Fruit fly (Drosophila melanogaster): ENCODE measurements around the gene Mondo.
A peak's percentile ranks its signal among the peaks of the same experiment; 100 is the strongest.

Gene Mondo

dm6 chr2L:21309754-21310426, at the start of gene Mondo:
Mondo (minus strand) TSS chr2L:21310050.
- no peak for TF ChIP-seq noc (tag; optimal IDR thresholded peaks at IDR 0.05)

DNA sequence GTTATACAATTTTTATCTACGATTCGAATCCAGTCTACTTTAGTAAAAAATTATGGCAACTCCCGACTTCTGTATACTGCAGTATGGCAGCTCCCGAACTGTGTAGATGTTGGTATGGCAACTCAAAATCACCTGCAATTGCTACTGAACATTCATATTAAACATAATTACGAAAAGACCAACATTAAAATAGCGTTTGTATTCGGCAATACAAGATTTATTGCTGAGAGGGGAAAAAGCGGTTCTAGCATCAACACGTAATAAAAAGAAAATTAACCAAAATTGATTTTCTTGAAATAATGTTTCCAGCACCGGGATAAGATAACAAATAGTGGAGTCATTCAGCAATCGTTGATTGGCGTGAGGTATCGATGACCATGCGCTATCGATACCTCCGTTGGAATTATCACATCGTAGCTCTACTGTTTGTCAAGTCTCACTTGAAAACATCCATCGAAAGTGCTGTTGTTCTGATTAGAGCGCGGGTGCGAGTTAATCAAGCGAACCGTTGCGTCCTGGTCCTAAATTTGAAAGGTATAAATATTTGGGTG, 34.4 kb upstream of the Mondo start, which contains the start of gene Tsp39D:
TSS of gene Tsp39D (plus strand) at position 405 of the 551 bp plus-strand sequence.
- TF ChIP-seq noc (tag; optimal IDR thresholded peaks at IDR 0.05) = no peak

dm6 chr2L:21341706-21342105, 31.9 kb upstream of the Mondo start:
- no peak for TF ChIP-seq noc (tag; optimal IDR thresholded peaks at IDR 0.05)

- TF ChIP-seq noc (tag; optimal IDR thresholded peaks at IDR 0.05) = no peak
These were observed 21.7 kb upstream of the Mondo start, which contains the start of gene dimm for dm6 chr2L:21331502-21331901. dimm (plus strand) TSS chr2L:21331756.

dm6 chr2L:21330823-21331222, 21.0 kb upstream of the Mondo start:
- no peak for TF ChIP-seq noc (tag; optimal IDR thresholded peaks at IDR 0.05)

- no peak for TF ChIP-seq noc (tag; optimal IDR thresholded peaks at IDR 0.05)
These were observed 19.5 kb upstream of the Mondo start for dm6 chr2L:21329353-21329752.

DNA sequence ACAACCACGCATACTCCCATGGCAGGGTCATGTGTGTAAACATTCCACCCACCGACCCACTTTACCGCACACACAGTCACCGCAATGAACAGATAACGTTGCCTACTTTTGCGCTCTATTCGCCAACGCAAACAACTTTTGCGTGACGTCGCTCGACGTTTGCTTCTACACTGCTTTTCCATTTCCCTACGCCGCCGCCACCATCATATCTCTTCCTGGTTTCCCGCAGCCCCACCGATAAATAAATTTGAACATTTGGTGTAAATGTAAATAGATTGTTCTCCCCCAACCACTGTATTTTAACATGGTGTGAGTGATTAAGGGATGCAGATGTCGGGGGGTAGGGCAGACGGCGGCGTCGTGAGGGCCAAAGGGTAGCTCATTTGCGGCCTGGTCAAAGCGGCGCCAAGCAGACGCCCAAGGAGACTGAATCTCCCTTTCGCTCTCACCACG, 14.6 kb upstream of the Mondo start:
- TF ChIP-seq noc (tag; optimal IDR thresholded peaks at IDR 0.05) = no peak

- no peak for TF ChIP-seq noc (tag; optimal IDR thresholded peaks at IDR 0.05)
These were observed 12.3 kb upstream of the Mondo start for dm6 chr2L:21322161-21322560.

dm6 chr2L:21316716-21317115, 6.9 kb upstream of the Mondo start:
- no peak for TF ChIP-seq noc (tag; optimal IDR thresholded peaks at IDR 0.05)

DNA sequence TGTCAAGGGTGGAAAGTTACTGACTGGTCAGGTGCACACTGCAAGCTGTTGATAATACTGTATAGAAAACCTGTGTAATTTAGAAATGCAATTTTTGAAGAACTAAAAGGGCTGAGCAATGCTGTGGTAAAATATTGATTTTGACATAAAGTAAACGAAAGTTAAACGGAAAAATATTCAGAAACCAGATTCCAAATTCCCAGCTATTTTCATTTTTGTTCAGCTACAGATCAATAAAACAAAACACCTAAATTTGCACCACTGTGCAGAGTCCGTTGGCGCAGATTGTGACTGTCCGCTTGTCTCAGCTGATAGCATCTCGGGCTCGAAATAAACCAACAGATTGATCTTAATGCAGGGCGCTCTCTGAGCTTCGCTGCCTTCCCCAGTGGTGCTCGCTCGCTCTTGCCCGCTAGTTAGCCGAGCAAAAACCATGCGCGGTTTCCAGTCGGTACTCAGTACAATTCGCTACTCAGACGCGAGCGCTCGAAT, 4.1 kb upstream of the Mondo start, which contains the start of gene CG46314:
TSS of gene CG46314 (plus strand) at position 452 of the 492 bp plus-strand sequence.
- peak; percentile 12 for TF ChIP-seq noc (tag; optimal IDR thresholded peaks at IDR 0.05)

DNA sequence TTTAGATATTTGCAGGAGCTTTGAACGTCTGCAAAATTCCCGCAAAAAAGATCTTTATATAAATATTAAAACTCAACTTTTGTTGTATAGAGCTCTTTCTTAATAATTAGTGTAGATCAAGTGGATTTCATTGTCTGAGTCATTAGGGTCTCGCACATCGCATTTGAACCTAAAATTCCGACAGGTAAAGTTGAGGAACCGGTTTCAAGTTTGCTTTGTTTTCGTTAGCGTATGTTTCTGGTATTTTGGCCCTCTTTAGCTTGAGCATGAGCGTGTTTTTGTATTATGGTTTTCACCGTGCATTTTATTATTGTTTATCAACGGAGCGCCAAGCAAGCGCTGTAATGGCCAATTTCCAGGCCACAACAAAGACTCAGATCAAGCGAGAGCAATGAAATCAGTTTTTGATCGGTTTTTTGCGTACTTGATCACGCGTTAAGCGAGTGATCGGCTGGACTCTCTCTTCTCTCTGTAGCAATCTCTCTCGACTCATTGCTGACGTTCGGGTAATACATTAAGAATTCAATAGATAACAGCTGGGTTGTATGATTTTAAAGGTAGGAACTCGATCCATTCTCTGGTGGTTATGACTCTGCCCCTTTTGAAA, 3.1 kb upstream of the Mondo start:
- TF ChIP-seq noc (tag; optimal IDR thresholded peaks at IDR 0.05) = no peak

dm6 chr2L:21311200-21311689, 1.4 kb upstream of the Mondo start:
- no peak for TF ChIP-seq noc (tag; optimal IDR thresholded peaks at IDR 0.05)

DNA sequence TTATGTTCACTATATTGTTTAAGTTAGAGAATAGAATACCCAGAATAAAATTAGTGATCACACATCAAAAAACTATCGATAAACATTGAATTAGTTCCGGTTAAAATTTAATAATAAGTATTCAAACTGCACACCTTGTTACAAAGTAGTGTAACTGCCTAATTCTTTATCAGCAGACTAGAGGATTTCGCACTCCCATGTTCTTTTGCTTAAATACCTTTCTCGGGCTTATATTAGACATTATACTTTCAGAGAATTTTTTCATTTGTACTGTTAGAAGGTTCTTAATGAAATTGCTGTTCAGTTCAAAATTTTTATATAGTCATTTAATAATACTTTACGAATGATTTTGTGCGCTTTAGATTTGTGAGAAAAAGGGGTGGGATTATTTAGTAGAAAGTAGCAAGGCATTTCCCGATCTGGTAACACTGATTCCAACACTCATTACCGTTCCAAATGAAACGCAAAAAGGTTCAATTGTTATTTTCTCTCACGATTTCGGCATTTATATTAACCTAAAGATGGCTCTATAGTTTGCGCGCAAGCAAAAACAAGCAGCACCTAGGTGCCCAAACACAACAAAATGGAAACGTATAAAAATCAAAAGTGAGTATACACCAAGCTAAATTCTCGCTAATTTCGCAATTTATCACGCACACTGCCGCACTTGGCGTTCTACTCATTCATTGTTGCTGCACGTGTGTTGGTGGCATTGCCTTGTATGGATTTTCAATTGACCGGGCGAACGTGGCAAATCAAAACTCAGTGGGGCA, 763 bp upstream of the Mondo start, which contains the start of gene crc:
TSS of gene crc (plus strand) at position 440 of the 773 bp plus-strand sequence.
- no peak for TF ChIP-seq noc (tag; optimal IDR thresholded peaks at IDR 0.05)

dm6 chr2L:21309058-21309753, 644 bp downstream of the Mondo start:
- TF ChIP-seq noc (tag; optimal IDR thresholded peaks at IDR 0.05) = peak; percentile 83

DNA sequence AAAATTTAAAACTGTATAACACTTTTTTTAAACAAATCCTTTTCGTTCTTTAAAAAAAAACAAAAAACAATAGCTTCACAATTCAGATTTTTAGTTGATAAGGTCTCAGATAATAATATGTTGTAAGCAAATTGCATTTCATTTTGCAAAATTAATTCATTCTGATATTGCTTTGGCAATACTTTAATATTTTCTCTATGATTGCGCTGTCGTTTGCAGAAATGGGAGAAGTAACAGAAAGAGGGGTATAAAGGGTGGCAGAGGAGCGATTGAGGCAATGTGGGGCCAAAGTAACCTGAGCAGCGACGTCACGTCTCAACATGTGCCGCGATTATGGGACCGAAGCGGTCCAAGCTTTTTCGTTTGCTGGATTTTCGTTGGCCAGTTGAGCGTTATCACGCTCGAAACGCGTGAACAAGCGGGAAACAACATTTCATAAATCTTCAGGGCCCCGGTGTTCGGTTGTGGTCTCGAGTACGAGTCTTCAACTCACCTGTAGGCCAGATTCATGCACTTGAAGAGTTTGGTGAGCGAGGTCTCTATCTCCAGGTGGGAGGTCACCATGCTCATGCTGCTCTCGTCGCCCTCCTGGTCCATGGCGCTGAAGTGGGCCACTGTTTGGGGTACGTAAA, 1.9 kb downstream of the Mondo start:
- TF ChIP-seq noc (tag; optimal IDR thresholded peaks at IDR 0.05) = peak; percentile 4

All from whole organism, larva.